Worm (Caenorhabditis elegans) whole organism, L1 larva: ENCODE results near the gene tgt-1.

ENCODE experiments used
- C04F5.9 ChIP-seq: sonication (generic microtip); optimal IDR thresholded peaks from 2 replicates; lab custom pipeline; 2016; ENCODE audit warnings: missing genetic modification characterization, missing compliant biosample characterization
- F16B12.6 ChIP-seq: fragments of 150-350 bp; optimal IDR thresholded peaks from 2 replicates; lab custom pipeline; 2014; ENCODE audit warnings: missing biosample characterization, missing genetic modification characterization
- alr-1 ChIP-seq: fragments of 200-800 bp; sonication (Bioruptor generic); optimal IDR thresholded peaks from 2 replicates; lab custom pipeline; 2018; ENCODE audit warnings: borderline replicate concordance, mild to moderate bottlenecking, missing genetic modification characterization, missing compliant biosample characterization
- ama-1 ChIP-seq: fragments of 150-350 bp; optimal IDR thresholded peaks from 2 replicates; lab custom pipeline; 2014
- ceh-8 ChIP-seq: fragments of 200-800 bp; sonication (Bioruptor generic); optimal IDR thresholded peaks from 2 replicates; lab custom pipeline; 2018; ENCODE audit warnings: mild to moderate bottlenecking, missing genetic modification characterization, moderate library complexity, missing compliant biosample characterization
- ceh-90 ChIP-seq: sonication (generic microtip); optimal IDR thresholded peaks from 2 replicates; lab custom pipeline; 2016; ENCODE audit warnings: missing genetic modification characterization, missing compliant biosample characterization
- dpl-1 ChIP-seq, 3 experiments: fragments of 150-350 bp in 2 of 3; sonication (generic microtip) in 1 of 3; optimal IDR thresholded peaks; 2 replicates each; lab custom pipeline; 2014 to 2017; ENCODE audit warnings: missing biosample characterization in 3 of 3, missing genetic modification characterization in 3 of 3, missing genetic modification reagents in 3 of 3
- efl-3 ChIP-seq: fragments of 200-800 bp; sonication (Bioruptor generic); optimal IDR thresholded peaks from 2 replicates; lab custom pipeline; 2018; ENCODE audit warnings: mild to moderate bottlenecking, missing genetic modification characterization, missing compliant biosample characterization
- egl-13 ChIP-seq: sonication (generic microtip); optimal IDR thresholded peaks from 2 replicates; lab custom pipeline; 2016; ENCODE audit warnings: missing genotype, missing genetic modification reagents, missing genetic modification characterization, missing compliant biosample characterization
- egl-27 ChIP-seq, 2 experiments: fragments of 150-350 bp in 1 of 2; sonication (generic microtip); optimal IDR thresholded peaks; 3 replicates each; lab custom pipeline; 2017 to 2018; ENCODE audit warnings: missing biosample characterization in 2 of 2, missing genetic modification characterization in 2 of 2, missing genetic modification reagents in 2 of 2
- elt-2 ChIP-seq: sonication (generic microtip); optimal IDR thresholded peaks from 2 replicates; lab custom pipeline; 2016; ENCODE audit warnings: missing genetic modification characterization, mild to moderate bottlenecking, inconsistent platforms, missing compliant biosample characterization, missing genetic modification reagents
- ets-5 ChIP-seq: fragments of 200-800 bp; sonication (Bioruptor generic); IDR thresholded peaks from 2 replicates; pipeline ENCODE4 v1.3.6; 2022; ENCODE audit warnings: missing genetic modification characterization, missing compliant biosample characterization
- fkh-10 ChIP-seq: sonication (generic microtip); optimal IDR thresholded peaks from 2 replicates; lab custom pipeline; 2017; ENCODE audit warnings: missing biosample characterization, missing genetic modification reagents, missing genetic modification characterization
- fkh-4 ChIP-seq: sonication (generic microtip); optimal IDR thresholded peaks from 2 replicates; lab custom pipeline; 2016; ENCODE audit warnings: missing compliant biosample characterization, missing genetic modification characterization, borderline replicate concordance
- fos-1 ChIP-seq: fragments of 150-350 bp; optimal IDR thresholded peaks from 2 replicates; lab custom pipeline; 2014; ENCODE audit warnings: missing biosample characterization, missing genetic modification characterization
- grh-1 ChIP-seq: fragments of 200-800 bp; sonication (Bioruptor generic); IDR thresholded peaks from 2 replicates; pipeline ENCODE4 v1.3.6; 2022; ENCODE audit warnings: missing genetic modification reagents, missing genetic modification characterization, missing compliant biosample characterization
- hlh-17 ChIP-seq: fragments of 200-800 bp; sonication (Bioruptor generic); optimal IDR thresholded peaks from 2 replicates; lab custom pipeline; 2018; ENCODE audit warnings: missing genetic modification characterization, mild to moderate bottlenecking, missing compliant biosample characterization, moderate library complexity, borderline replicate concordance
- hlh-4 ChIP-seq: sonication (generic microtip); optimal IDR thresholded peaks from 2 replicates; lab custom pipeline; 2016; ENCODE audit warnings: mild to moderate bottlenecking, missing genetic modification characterization, missing compliant biosample characterization
- hpl-2 ChIP-seq: fragments of 150-350 bp; optimal IDR thresholded peaks from 2 replicates; lab custom pipeline; 2014; ENCODE audit warnings: missing biosample characterization, missing genetic modification reagents, missing genetic modification characterization
- isw-1 ChIP-seq: fragments of 200-800 bp; sonication (Bioruptor generic); IDR thresholded peaks from 2 replicates; pipeline ENCODE4 v1.3.6; 2022; ENCODE audit warnings: missing genetic modification characterization, missing compliant biosample characterization
- jun-1 ChIP-seq: fragments of 150-350 bp; optimal IDR thresholded peaks from 2 replicates; lab custom pipeline; 2014; ENCODE audit warnings: missing biosample characterization, missing genetic modification reagents, missing genetic modification characterization
- lin-13 ChIP-seq: fragments of 150-350 bp; optimal IDR thresholded peaks from 2 replicates; lab custom pipeline; 2014; ENCODE audit warnings: missing biosample characterization, missing genetic modification reagents, missing genetic modification characterization
- lin-14 ChIP-seq: fragments of 200-800 bp; sonication (Bioruptor generic); optimal IDR thresholded peaks from 2 replicates; lab custom pipeline; 2018; ENCODE audit warnings: mild to moderate bottlenecking, missing genetic modification characterization, moderate library complexity, missing compliant biosample characterization
- lin-39 ChIP-seq: fragments of 150-350 bp; optimal IDR thresholded peaks from 2 replicates; lab custom pipeline; 2014; ENCODE audit warnings: missing biosample characterization, missing genetic modification reagents, missing genetic modification characterization
- mdl-1 ChIP-seq, 2 experiments: fragments of 150-350 bp; optimal IDR thresholded peaks; 2 replicates each; lab custom pipeline; 2014 to 2017; ENCODE audit warnings: missing biosample characterization in 2 of 2, missing genetic modification characterization in 2 of 2, inconsistent platforms in 1 of 2
- mef-2 ChIP-seq: fragments of 150-350 bp; optimal IDR thresholded peaks from 2 replicates; lab custom pipeline; 2014; ENCODE audit warnings: missing biosample characterization, missing genetic modification characterization
- mep-1 ChIP-seq: fragments of 150-350 bp; optimal IDR thresholded peaks from 2 replicates; lab custom pipeline; 2014; ENCODE audit warnings: missing biosample characterization, missing genetic modification characterization
- nhr-11 ChIP-seq: fragments of 150-350 bp; optimal IDR thresholded peaks from 2 replicates; lab custom pipeline; 2014; ENCODE audit warnings: missing biosample characterization, missing genetic modification characterization
- nhr-12 ChIP-seq: sonication (generic microtip); optimal IDR thresholded peaks from 2 replicates; lab custom pipeline; 2017; ENCODE audit warnings: missing biosample characterization, missing genetic modification characterization
- nhr-20 ChIP-seq: sonication (generic microtip); optimal IDR thresholded peaks from 2 replicates; lab custom pipeline; 2016; ENCODE audit warnings: mild to moderate bottlenecking, missing genetic modification characterization, missing compliant biosample characterization
- nhr-28 ChIP-seq: fragments of 150-350 bp; optimal IDR thresholded peaks from 2 replicates; lab custom pipeline; 2014; ENCODE audit warnings: missing biosample characterization, missing genetic modification characterization
- nhr-47 ChIP-seq: sonication (generic microtip); optimal IDR thresholded peaks from 2 replicates; lab custom pipeline; 2016; ENCODE audit warnings: mild to moderate bottlenecking, missing genetic modification characterization, moderate library complexity, missing compliant biosample characterization
- nhr-71 ChIP-seq: sonication (generic microtip); optimal IDR thresholded peaks from 2 replicates; lab custom pipeline; 2016; ENCODE audit warnings: mild to moderate bottlenecking, missing genetic modification characterization, moderate library complexity, missing compliant biosample characterization
- nhr-77 ChIP-seq: fragments of 150-350 bp; optimal IDR thresholded peaks from 2 replicates; lab custom pipeline; 2014; ENCODE audit warnings: missing biosample characterization, missing genetic modification characterization
- nhr-84 ChIP-seq: sonication (generic microtip); optimal IDR thresholded peaks from 2 replicates; lab custom pipeline; 2017; ENCODE audit warnings: missing biosample characterization, missing genetic modification characterization
- nhr-85 ChIP-seq: sonication (generic microtip); peaks from one replicate; lab custom pipeline; 2016; ENCODE audit warnings: missing genetic modification characterization, inconsistent platforms, missing compliant biosample characterization
- pag-3 ChIP-seq: sonication (generic microtip); optimal IDR thresholded peaks from 2 replicates; lab custom pipeline; 2017; ENCODE audit warnings: missing genetic modification characterization, mild to moderate bottlenecking, missing compliant biosample characterization, antibody characterized with exemption, borderline replicate concordance; ENCODE audit not compliant: insufficient read depth
- pqm-1 ChIP-seq: sonication (generic microtip); optimal IDR thresholded peaks from 3 replicates; lab custom pipeline; 2017; ENCODE audit warnings: missing biosample characterization, missing genetic modification characterization
- rnt-1 ChIP-seq: sonication (generic microtip); optimal IDR thresholded peaks from 2 replicates; lab custom pipeline; 2016; ENCODE audit warnings: mild to moderate bottlenecking, missing genetic modification characterization, moderate library complexity, missing compliant biosample characterization
- skn-1 ChIP-seq: fragments of 150-350 bp; optimal IDR thresholded peaks from 2 replicates; lab custom pipeline; 2014; ENCODE audit warnings: missing biosample characterization, missing genetic modification characterization
- snpc-4 ChIP-seq: fragments of 150-350 bp; optimal IDR thresholded peaks from 2 replicates; lab custom pipeline; 2014; ENCODE audit warnings: missing biosample characterization, missing genetic modification characterization
- snu-23 ChIP-seq: sonication (generic microtip); optimal IDR thresholded peaks from 2 replicates; lab custom pipeline; 2016; ENCODE audit warnings: missing genetic modification characterization, missing compliant biosample characterization
- sptf-1 ChIP-seq: fragments of 150-350 bp; optimal IDR thresholded peaks from 2 replicates; lab custom pipeline; 2014; ENCODE audit warnings: missing biosample characterization, missing genetic modification characterization
- sup-37 ChIP-seq: fragments of 200-800 bp; sonication (Bioruptor generic); optimal IDR thresholded peaks from 2 replicates; lab custom pipeline; 2018; ENCODE audit warnings: mild to moderate bottlenecking, missing genetic modification characterization, missing compliant biosample characterization
- tbx-2 ChIP-seq: sonication (generic microtip); optimal IDR thresholded peaks from 2 replicates; lab custom pipeline; 2016; ENCODE audit warnings: missing genetic modification characterization, missing compliant biosample characterization
- tlp-1 ChIP-seq: fragments of 150-350 bp; optimal IDR thresholded peaks from 2 replicates; lab custom pipeline; 2014; ENCODE audit warnings: missing biosample characterization, missing genetic modification characterization
- unc-130 ChIP-seq: fragments of 150-350 bp; optimal IDR thresholded peaks from 2 replicates; lab custom pipeline; 2017; ENCODE audit warnings: missing biosample characterization, missing genetic modification characterization, inconsistent platforms
- unc-86 ChIP-seq: sonication (generic microtip); optimal IDR thresholded peaks from 2 replicates; lab custom pipeline; 2016; ENCODE audit warnings: missing genetic modification characterization, missing compliant biosample characterization
- unc-98 ChIP-seq: fragments of 200-800 bp; sonication (Bioruptor generic); IDR thresholded peaks from 2 replicates; pipeline ENCODE4 v1.3.6; 2022; ENCODE audit warnings: missing genetic modification characterization, missing compliant biosample characterization
- xbp-1 ChIP-seq: sonication (generic microtip); optimal IDR thresholded peaks from 2 replicates; lab custom pipeline; 2016; ENCODE audit warnings: missing genetic modification characterization, missing compliant biosample characterization
- zip-4 ChIP-seq: fragments of 200-800 bp; sonication (Bioruptor generic); optimal IDR thresholded peaks from 2 replicates; lab custom pipeline; 2018; ENCODE audit warnings: mild to moderate bottlenecking, missing genetic modification characterization, moderate library complexity, missing compliant biosample characterization
- ztf-11 ChIP-seq, 2 experiments: sonication (generic microtip); optimal IDR thresholded peaks; 2 replicates each; lab custom pipeline; 2016 to 2017; ENCODE audit warnings: missing genetic modification characterization in 2 of 2, missing biosample characterization in 1 of 2, missing compliant biosample characterization in 1 of 2

The tgt-1 gene

ce11 chrIV:11956387-11956786 lies 3.2 kb downstream of the tgt-1 start (continued):
- TF ChIP-seq dpl-1 (GFP tag; optimal IDR thresholded peaks at IDR 0.05; lab: Kevin White, UChicago), result peak; percentile 49 to 66 (median 56)
- TF ChIP-seq sptf-1 (tag; lab: Kevin White, UChicago), result no peak
- no peak for TF ChIP-seq isw-1 (GFP tag; lab: Robert Waterston, UW)
- TF ChIP-seq fos-1 (tag; lab: Kevin White, UChicago), result peak; percentile 77
- peak; percentile 99 for TF ChIP-seq nhr-20 (tag; lab: Kevin White, UChicago)
- peak; percentile 36 for TF ChIP-seq jun-1
- TF ChIP-seq hlh-17 (GFP tag; lab: Kevin White, UChicago), result no peak
- TF ChIP-seq fkh-10, result no peak
- no peak for TF ChIP-seq pqm-1 (tag; lab: Kevin White, UChicago)
- no peak for TF ChIP-seq F16B12.6
- peak; percentile 99 for TF ChIP-seq nhr-71 (tag; lab: Kevin White, UChicago)
- TF ChIP-seq ets-5 (GFP tag; lab: Robert Waterston, UW), result no peak
- peak; percentile 90 for TF ChIP-seq tbx-2
- peak; percentile 88 for TF ChIP-seq nhr-47 (tag; lab: Kevin White, UChicago)
- TF ChIP-seq hpl-2, result peak; percentile 46
- peak; percentile 96 for TF ChIP-seq snu-23 (GFP tag; lab: Kevin White, UChicago)
- peak; percentile 11 for TF ChIP-seq zip-4 (GFP tag; lab: Kevin White, UChicago)
- TF ChIP-seq egl-27 (tag; optimal IDR thresholded peaks at IDR 0.05; lab: Kevin White, UChicago), result peak; percentile 43 to 78
- no peak for TF ChIP-seq hlh-4 (tag; lab: Kevin White, UChicago)
- peak; percentile 69 for TF ChIP-seq nhr-11 (tag; lab: Kevin White, UChicago)
- peak; percentile 81 for TF ChIP-seq mef-2 (tag; lab: Kevin White, UChicago)
- peak; percentile 81 for TF ChIP-seq nhr-77
- TF ChIP-seq egl-13 (tag; lab: Kevin White, UChicago), result peak; percentile 57
- TF ChIP-seq efl-3, result no peak
- peak; percentile 100 for TF ChIP-seq nhr-85 (tag; lab: Kevin White, UChicago)
- TF ChIP-seq lin-39 (tag; lab: Kevin White, UChicago), result peak; percentile 62
- peak; percentile 93 for TF ChIP-seq rnt-1 (tag; lab: Kevin White, UChicago)
- no peak for TF ChIP-seq ama-1
- no peak for TF ChIP-seq nhr-12
- peak; percentile 98 to 100 for TF ChIP-seq mdl-1 (tag; optimal IDR thresholded peaks at IDR 0.05; lab: Kevin White, UChicago)
- TF ChIP-seq pag-3 (tag; lab: Kevin White, UChicago), result no peak
- no peak for TF ChIP-seq fkh-4
- TF ChIP-seq alr-1 (tag; lab: Kevin White, UChicago), result no peak
- TF ChIP-seq unc-130, result peak; percentile 69
- TF ChIP-seq elt-2 (tag; lab: Kevin White, UChicago), result peak; percentile 70
- TF ChIP-seq C04F5.9, result peak; percentile 79

- TF ChIP-seq nhr-84 (tag; lab: Kevin White, UChicago) (no peak), unc-86 (tag; lab: Kevin White, UChicago) (no peak), lin-13 (GFP tag; lab: Kevin White, UChicago) (no peak), skn-1 (tag; lab: Kevin White, UChicago) (no peak), lin-39 (tag; lab: Kevin White, UChicago) (no peak), sup-37 (no peak), mep-1 (tag; lab: Kevin White, UChicago) (no peak), nhr-77 (no peak), unc-98 (no peak), ets-5 (GFP tag; lab: Robert Waterston, UW) (no peak), tlp-1 (tag; lab: Kevin White, UChicago) (peak; percentile 54), F16B12.6 (no peak), alr-1 (tag; lab: Kevin White, UChicago) (no peak), ceh-90 (tag; lab: Kevin White, UChicago) (no peak), ceh-8 (GFP tag; lab: Kevin White, UChicago) (no peak), xbp-1 (tag; lab: Kevin White, UChicago) (peak; percentile 1), jun-1 (peak; percentile 32), zip-4 (GFP tag; lab: Kevin White, UChicago) (no peak), lin-14 (peak; percentile 34), pqm-1 (tag; lab: Kevin White, UChicago) (no peak), isw-1 (GFP tag; lab: Robert Waterston, UW) (no peak), ztf-11 (tag; optimal IDR thresholded peaks at IDR 0.05; lab: Kevin White, UChicago) (no peak), grh-1 (GFP tag; lab: Robert Waterston, UW) (0 out of 2 replicates have a peak, but pooled peaks have one; percentile 24), nhr-28 (no peak), snpc-4 (tag; lab: Kevin White, UChicago) (no peak)
Measured at ce11 chrIV:11955592-11955991, 4.0 kb downstream of the tgt-1 start.
